Fruit fly (Drosophila melanogaster): ENCODE measurements around the gene GstZ2.
A peak's percentile ranks its signal among the peaks of the same experiment; 100 is the strongest.

GstZ2 gene

DNA sequence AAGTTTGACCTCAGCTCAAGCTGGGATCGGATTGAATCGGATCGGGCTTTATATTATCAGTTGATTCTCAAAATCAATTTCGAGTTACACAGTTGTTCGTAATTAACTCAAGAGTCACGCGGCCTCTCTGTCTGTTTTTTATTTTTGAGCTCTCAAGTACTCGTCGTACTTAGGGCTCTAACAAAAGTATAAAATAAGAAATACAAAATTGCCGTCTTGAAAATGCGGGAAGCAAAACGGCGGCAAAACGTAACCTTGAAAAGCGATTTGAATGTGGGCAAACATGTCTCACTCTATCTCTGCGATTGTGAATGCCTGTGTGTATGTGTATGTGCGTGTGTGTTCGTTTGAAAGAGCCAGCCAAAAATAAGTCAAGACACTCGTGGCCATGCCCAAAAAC is 22.8 kb downstream of the GstZ2 start (continued):
- TF ChIP-seq CG1647 (GFP tag; optimal IDR thresholded peaks at IDR 0.05) (no peak), CG3065 (GFP tag; optimal IDR thresholded peaks at IDR 0.05) (no peak), Opbp (GFP tag; IDR thresholded peaks at IDR 0.05; ENCODE audit: partially characterized antibody) (no peak), Aef1 (GFP tag; IDR thresholded peaks at IDR 0.05) (no peak), schlank (tag; optimal IDR thresholded peaks at IDR 0.05) (no peak), bowl (GFP tag; IDR thresholded peaks at IDR 0.05) (no peak), Ets65A (GFP tag) (no peak), CG11695 (GFP tag; IDR thresholded peaks at IDR 0.05) (no peak), CG31224 (GFP tag; IDR thresholded peaks at IDR 0.05) (no peak), sob (GFP tag; IDR thresholded peaks at IDR 0.05) (0 out of 2 replicates have a peak, but pooled peaks have one; percentile 19), z (GFP tag; IDR thresholded peaks at IDR 0.05) (peak; percentile 51; the same call in 1 of the 3 replicates), Ssrp (tag; optimal IDR thresholded peaks at IDR 0.05) (no peak), CG30431 (GFP tag; optimal IDR thresholded peaks at IDR 0.05) (no peak), mam (GFP tag; optimal IDR thresholded peaks at IDR 0.05) (no peak), CG17328 (GFP tag; IDR thresholded peaks at IDR 0.05) (no peak), CG10543 (GFP tag; optimal IDR thresholded peaks at IDR 0.05) (peak; percentile 52), Doc2 (GFP tag; IDR thresholded peaks at IDR 0.05) (no peak), tin (GFP tag; optimal IDR thresholded peaks at IDR 0.05) (no peak), vnd (GFP tag; IDR thresholded peaks at IDR 0.05; ENCODE audit: partially characterized antibody) (no peak), CG3847 (GFP tag; IDR thresholded peaks at IDR 0.05) (no peak), fd102C (GFP tag; optimal IDR thresholded peaks at IDR 0.05) (no peak), CG13424 (tag; optimal IDR thresholded peaks at IDR 0.05) (no peak), TFAM (GFP tag; optimal IDR thresholded peaks at IDR 0.05) (no peak), pho (GFP tag; optimal IDR thresholded peaks at IDR 0.05) (no peak), CG4707 (GFP tag; optimal IDR thresholded peaks at IDR 0.05) (no peak), abd-A (tag; optimal IDR thresholded peaks at IDR 0.05) (no peak), p53 (GFP tag; optimal IDR thresholded peaks at IDR 0.05) (no peak), cwo (GFP tag; optimal IDR thresholded peaks at IDR 0.05) (no peak), CG34376 (GFP tag; optimal IDR thresholded peaks at IDR 0.05) (peak; percentile 75), CG9727 (GFP tag; optimal IDR thresholded peaks at IDR 0.05) (no peak), CG7745 (tag; optimal IDR thresholded peaks at IDR 0.05) (no peak), CG18764 (GFP tag; optimal IDR thresholded peaks at IDR 0.05) (no peak), cato (GFP tag; optimal IDR thresholded peaks at IDR 0.05; ENCODE audit: borderline replicate concordance) (no peak), CG2120 (GFP tag; optimal IDR thresholded peaks at IDR 0.05) (no peak), CG5180 (GFP tag; optimal IDR thresholded peaks at IDR 0.05) (no peak), CG12659 (GFP tag; optimal IDR thresholded peaks at IDR 0.05) (no peak), CG5953 (GFP tag; IDR thresholded peaks at IDR 0.05) (no peak), B-H2 (GFP tag; optimal IDR thresholded peaks at IDR 0.05) (no peak), cg (GFP tag; optimal IDR thresholded peaks at IDR 0.05) (peak; percentile 57), CG10267 (tag; optimal IDR thresholded peaks at IDR 0.05) (no peak), CG12071 (GFP tag; optimal IDR thresholded peaks at IDR 0.05) (no peak), hkb (optimal IDR thresholded peaks at IDR 0.05) (no peak), hkb (GFP tag; IDR thresholded peaks at IDR 0.05) (0 out of 2 replicates have a peak, but pooled peaks have one; percentile 19), pfk (GFP tag; optimal IDR thresholded peaks at IDR 0.05) (no peak), hbn (GFP tag; IDR thresholded peaks at IDR 0.05; ENCODE audit: partially characterized antibody) (no peak), al (GFP tag; IDR thresholded peaks at IDR 0.05) (no peak), Hr78 (GFP tag; optimal IDR thresholded peaks at IDR 0.05) (peak in 1 of 2 experiments; percentile 24), lab (GFP tag; optimal IDR thresholded peaks at IDR 0.05) (no peak), BtbVII (GFP tag; optimal IDR thresholded peaks at IDR 0.05) (no peak), ems (GFP tag; optimal IDR thresholded peaks at IDR 0.05) (no peak), Trl (optimal IDR thresholded peaks at IDR 0.05) (peak in 1 of 2 experiments; percentile 25), Trl (GFP tag; optimal IDR thresholded peaks at IDR 0.05) (no peak)
